Worm (Caenorhabditis elegans) whole organism, L2 larva: ENCODE measurements around the gene C50F4.4.

Experiments
- C34F6.9 ChIP-seq: fragments of 150-350 bp; optimal IDR thresholded peaks from 2 replicates; lab custom pipeline; 2014; ENCODE audit warnings: missing biosample characterization, missing genetic modification characterization
- F13H6.1 ChIP-seq: sonication (generic microtip); optimal IDR thresholded peaks from 2 replicates; lab custom pipeline; 2016; ENCODE audit warnings: missing genetic modification characterization, missing compliant biosample characterization
- R02D3.7 ChIP-seq: fragments of 150-350 bp; optimal IDR thresholded peaks from 2 replicates; lab custom pipeline; 2014; ENCODE audit warnings: missing biosample characterization, missing genetic modification characterization
- Y55F3AM.14 ChIP-seq: fragments of 200-800 bp; sonication (Bioruptor generic); optimal IDR thresholded peaks from 2 replicates; lab custom pipeline; 2018; ENCODE audit warnings: mild to moderate bottlenecking, missing genetic modification characterization, missing compliant biosample characterization
- ZK546.5 ChIP-seq: sonication (generic microtip); optimal IDR thresholded peaks from 2 replicates; lab custom pipeline; 2017; ENCODE audit warnings: missing biosample characterization, missing genetic modification characterization
- alr-1 ChIP-seq: fragments of 150-350 bp; optimal IDR thresholded peaks from 2 replicates; lab custom pipeline; 2014; ENCODE audit warnings: missing biosample characterization, missing genetic modification characterization
- aly-2 ChIP-seq: fragments of 150-350 bp; optimal IDR thresholded peaks from 2 replicates; lab custom pipeline; 2014; ENCODE audit warnings: missing biosample characterization, missing genetic modification characterization
- ama-1 ChIP-seq: fragments of 150-350 bp; optimal IDR thresholded peaks from 2 replicates; lab custom pipeline; 2018; ENCODE audit warnings: inconsistent platforms
- blmp-1 ChIP-seq: sonication (generic microtip); optimal IDR thresholded peaks from 2 replicates; lab custom pipeline; 2017; ENCODE audit warnings: missing genetic modification characterization, mild to moderate bottlenecking, missing compliant biosample characterization, antibody characterized with exemption, moderate library complexity; ENCODE audit not compliant: insufficient read depth
- ceh-16 ChIP-seq: fragments of 150-350 bp; optimal IDR thresholded peaks from 2 replicates; lab custom pipeline; 2014; ENCODE audit warnings: missing biosample characterization, missing genetic modification characterization
- ceh-82 ChIP-seq: fragments of 150-350 bp; optimal IDR thresholded peaks from 2 replicates; lab custom pipeline; 2014; ENCODE audit warnings: missing biosample characterization, missing genetic modification characterization
- crh-2 ChIP-seq: sonication (generic microtip); optimal IDR thresholded peaks from 2 replicates; lab custom pipeline; 2017; ENCODE audit warnings: missing biosample characterization, missing genetic modification characterization
- dmd-4 ChIP-seq: sonication (generic microtip); optimal IDR thresholded peaks from 2 replicates; lab custom pipeline; 2017; ENCODE audit warnings: missing biosample characterization, missing genetic modification characterization
- egl-27 ChIP-seq: sonication (generic microtip); optimal IDR thresholded peaks from 3 replicates; lab custom pipeline; 2017; ENCODE audit warnings: missing biosample characterization, missing genetic modification reagents, missing genetic modification characterization
- elt-1 ChIP-seq: fragments of 150-350 bp; optimal IDR thresholded peaks from 2 replicates; lab custom pipeline; 2014; ENCODE audit warnings: missing biosample characterization, missing genetic modification characterization
- elt-3 ChIP-seq: sonication (generic microtip); optimal IDR thresholded peaks from 2 replicates; lab custom pipeline; 2017; ENCODE audit warnings: missing biosample characterization, missing genetic modification characterization
- fos-1 ChIP-seq: fragments of 150-350 bp; optimal IDR thresholded peaks from 2 replicates; lab custom pipeline; 2014; ENCODE audit warnings: missing biosample characterization, missing genetic modification characterization
- gmeb-1 ChIP-seq: fragments of 150-350 bp; optimal IDR thresholded peaks from 2 replicates; lab custom pipeline; 2014; ENCODE audit warnings: missing biosample characterization, missing genetic modification characterization
- lin-11 ChIP-seq: fragments of 150-350 bp; sonication (generic microtip); optimal IDR thresholded peaks from 2 replicates; lab custom pipeline; 2014; ENCODE audit warnings: missing biosample characterization, missing genetic modification characterization, inconsistent platforms, mixed read lengths
- lin-13 ChIP-seq: fragments of 150-350 bp; optimal IDR thresholded peaks from 2 replicates; lab custom pipeline; 2014; ENCODE audit warnings: missing biosample characterization, missing genetic modification reagents, missing genetic modification characterization
- lin-39 ChIP-seq: fragments of 150-350 bp; optimal IDR thresholded peaks from 2 replicates; lab custom pipeline; 2014; ENCODE audit warnings: missing biosample characterization, missing genetic modification reagents, missing genetic modification characterization
- lsy-2 ChIP-seq, 2 experiments: fragments of 150-350 bp in 1 of 2; sonication (generic microtip) in 1 of 2; optimal IDR thresholded peaks; 2 replicates each; lab custom pipeline; 2014 to 2017; ENCODE audit warnings: missing biosample characterization in 2 of 2, missing genetic modification characterization in 2 of 2
- mab-5 ChIP-seq: fragments of 150-350 bp; optimal IDR thresholded peaks from 2 replicates; lab custom pipeline; 2014; ENCODE audit warnings: missing biosample characterization, missing genetic modification characterization
- mbf-1 ChIP-seq: sonication (generic microtip); optimal IDR thresholded peaks from 2 replicates; lab custom pipeline; 2017; ENCODE audit warnings: missing biosample characterization, missing genetic modification characterization
- mdl-1 ChIP-seq, 2 experiments: fragments of 150-350 bp in 1 of 2; sonication (generic microtip) in 1 of 2; optimal IDR thresholded peaks; 2 replicates each; lab custom pipeline; 2017; ENCODE audit warnings: missing biosample characterization in 2 of 2, missing genetic modification characterization in 2 of 2
- nhr-10 ChIP-seq: sonication (generic microtip); optimal IDR thresholded peaks from 2 replicates; lab custom pipeline; 2017; ENCODE audit warnings: missing biosample characterization, missing genetic modification characterization
- nhr-11 ChIP-seq: fragments of 150-350 bp; optimal IDR thresholded peaks from 2 replicates; lab custom pipeline; 2014; ENCODE audit warnings: missing biosample characterization, missing genetic modification characterization
- nhr-12 ChIP-seq: fragments of 150-350 bp; optimal IDR thresholded peaks from 2 replicates; lab custom pipeline; 2014; ENCODE audit warnings: missing biosample characterization, missing genetic modification characterization
- nhr-129 ChIP-seq: fragments of 150-350 bp; optimal IDR thresholded peaks from 2 replicates; lab custom pipeline; 2014; ENCODE audit warnings: missing biosample characterization, missing genetic modification characterization
- nhr-21 ChIP-seq: fragments of 150-350 bp; optimal IDR thresholded peaks from 2 replicates; lab custom pipeline; 2014; ENCODE audit warnings: missing biosample characterization, missing genetic modification characterization
- nhr-23 ChIP-seq: fragments of 150-350 bp; optimal IDR thresholded peaks from 2 replicates; lab custom pipeline; 2014; ENCODE audit warnings: missing biosample characterization, missing genetic modification reagents, missing genetic modification characterization
- nhr-237 ChIP-seq: fragments of 150-350 bp; optimal IDR thresholded peaks from 2 replicates; lab custom pipeline; 2014; ENCODE audit warnings: missing biosample characterization, missing genetic modification characterization
- nhr-25 ChIP-seq: fragments of 150-350 bp; sonication (generic microtip); optimal IDR thresholded peaks from 3 replicates; lab custom pipeline; 2014; ENCODE audit warnings: missing biosample characterization, missing genetic modification characterization
- nhr-6 ChIP-seq: fragments of 150-350 bp; optimal IDR thresholded peaks from 2 replicates; lab custom pipeline; 2014; ENCODE audit warnings: missing biosample characterization, missing genetic modification characterization
- nhr-77 ChIP-seq: fragments of 150-350 bp; optimal IDR thresholded peaks from 2 replicates; lab custom pipeline; 2014; ENCODE audit warnings: missing biosample characterization, missing genetic modification characterization
- peb-1 ChIP-seq: fragments of 150-350 bp; optimal IDR thresholded peaks from 2 replicates; lab custom pipeline; 2014; ENCODE audit warnings: missing biosample characterization, missing genetic modification characterization
- sem-4 ChIP-seq: fragments of 150-350 bp; optimal IDR thresholded peaks from 2 replicates; lab custom pipeline; 2014; ENCODE audit warnings: missing biosample characterization, missing genetic modification reagents, missing genetic modification characterization
- skn-1 ChIP-seq: sonication (generic microtip); optimal IDR thresholded peaks from 2 replicates; lab custom pipeline; 2017; ENCODE audit warnings: missing biosample characterization, missing genetic modification characterization
- sma-3 ChIP-seq: sonication (generic microtip); optimal IDR thresholded peaks from 2 replicates; lab custom pipeline; 2016; ENCODE audit warnings: missing genetic modification reagents, missing genetic modification characterization, missing compliant biosample characterization
- sma-9 ChIP-seq, 2 experiments: fragments of 150-350 bp in 1 of 2; sonication (generic microtip) in 1 of 2; optimal IDR thresholded peaks; 2 replicates each; lab custom pipeline; 2014 to 2016; ENCODE audit warnings: missing genetic modification characterization in 2 of 2, mild to moderate bottlenecking in 1 of 2, missing biosample characterization in 1 of 2, missing compliant biosample characterization in 1 of 2, missing genetic modification reagents in 1 of 2, moderate library complexity in 1 of 2
- snpc-4 ChIP-seq: fragments of 150-350 bp; optimal IDR thresholded peaks from 2 replicates; lab custom pipeline; 2014; ENCODE audit warnings: missing biosample characterization, missing genetic modification characterization
- unc-39 ChIP-seq: fragments of 150-350 bp; optimal IDR thresholded peaks from 2 replicates; lab custom pipeline; 2014; ENCODE audit warnings: missing biosample characterization, missing genetic modification characterization
- unc-55 ChIP-seq: fragments of 150-350 bp; sonication (generic microtip); optimal IDR thresholded peaks from 3 replicates; lab custom pipeline; 2014; ENCODE audit warnings: missing biosample characterization, missing genetic modification reagents, missing genetic modification characterization
- unc-62 ChIP-seq: fragments of 150-350 bp; optimal IDR thresholded peaks from 2 replicates; lab custom pipeline; 2014; ENCODE audit warnings: missing biosample characterization, missing genetic modification reagents, missing genetic modification characterization
- zag-1 ChIP-seq: fragments of 150-350 bp; optimal IDR thresholded peaks from 2 replicates; lab custom pipeline; 2014; ENCODE audit warnings: missing biosample characterization, missing genetic modification characterization
- ztf-1 ChIP-seq: fragments of 200-800 bp; sonication (Bioruptor generic); conservative IDR thresholded peaks from 2 replicates; pipeline ENCODE4 v1.3.6; 2022; ENCODE audit warnings: missing genetic modification characterization, missing compliant biosample characterization
- ztf-11 ChIP-seq: sonication (generic microtip); optimal IDR thresholded peaks from 2 replicates; lab custom pipeline; 2017; ENCODE audit warnings: missing biosample characterization, missing genetic modification characterization
- ztf-4 ChIP-seq: fragments of 150-350 bp; optimal IDR thresholded peaks from 2 replicates; lab custom pipeline; 2014; ENCODE audit warnings: missing biosample characterization, missing genetic modification characterization

C50F4.4 gene

ce11 chrV:9503152-9503817 lies 33.3 kb upstream of the C50F4.4 start:
- TF ChIP-seq gmeb-1 (tag; lab: Kevin White, UChicago) (peak; percentile 66), nhr-77 (tag; lab: Kevin White, UChicago) (no peak), alr-1 (tag; lab: Kevin White, UChicago) (no peak), F13H6.1 (tag; lab: Kevin White, UChicago) (peak; percentile 57), ztf-1 (GFP tag; lab: Robert Waterston, UW) (no peak), aly-2 (tag; lab: Kevin White, UChicago) (no peak), sem-4 (tag; lab: Kevin White, UChicago) (peak; percentile 34), ztf-4 (tag; lab: Kevin White, UChicago) (peak; percentile 45), dmd-4 (tag; lab: Kevin White, UChicago) (no peak), nhr-6 (tag; lab: Kevin White, UChicago) (no peak), ceh-16 (tag; lab: Kevin White, UChicago) (peak; percentile 48), peb-1 (tag; lab: Kevin White, UChicago) (no peak), crh-2 (tag; lab: Kevin White, UChicago) (peak; percentile 38), unc-62 (GFP tag; lab: Kevin White, UChicago) (no peak), nhr-11 (no peak), lin-39 (tag; lab: Kevin White, UChicago) (no peak), lin-13 (GFP tag; lab: Kevin White, UChicago) (peak; percentile 54), ama-1 (no peak), nhr-23 (tag; lab: Kevin White, UChicago) (no peak), ZK546.5 (tag; lab: Kevin White, UChicago) (no peak), unc-55 (GFP tag; lab: Kevin White, UChicago) (no peak), nhr-237 (tag; lab: Kevin White, UChicago) (no peak), ceh-82 (tag; lab: Kevin White, UChicago) (no peak), snpc-4 (tag; lab: Kevin White, UChicago) (peak; percentile 95), mab-5 (no peak), sma-3 (peak; percentile 75), elt-3 (tag; lab: Kevin White, UChicago) (no peak), egl-27 (tag; lab: Kevin White, UChicago) (peak; percentile 67), Y55F3AM.14 (peak; percentile 60), elt-1 (tag; lab: Kevin White, UChicago) (no peak), mdl-1 (tag; optimal IDR thresholded peaks at IDR 0.05; lab: Kevin White, UChicago) (no peak), nhr-21 (tag; lab: Kevin White, UChicago) (peak; percentile 71), unc-39 (tag; lab: Kevin White, UChicago) (no peak), C34F6.9 (tag; lab: Kevin White, UChicago) (peak; percentile 53), R02D3.7 (tag; lab: Kevin White, UChicago) (no peak), sma-9 (GFP tag; optimal IDR thresholded peaks at IDR 0.05; lab: Kevin White, UChicago) (peak; percentile 59), sma-9 (tag; optimal IDR thresholded peaks at IDR 0.05; lab: Kevin White, UChicago) (no peak), ztf-11 (no peak), nhr-129 (peak; percentile 76), nhr-25 (tag; lab: Kevin White, UChicago) (peak; percentile 54), lsy-2 (tag; optimal IDR thresholded peaks at IDR 0.05; lab: Kevin White, UChicago) (peak; percentile 54 to 56), blmp-1 (tag; lab: Kevin White, UChicago) (no peak), skn-1 (tag; lab: Kevin White, UChicago) (no peak), nhr-10 (tag; lab: Kevin White, UChicago) (peak; percentile 4), mbf-1 (tag; lab: Kevin White, UChicago) (no peak), lin-11 (tag; lab: Kevin White, UChicago) (peak; percentile 51), fos-1 (tag; lab: Kevin White, UChicago) (peak; percentile 44), nhr-12 (no peak), zag-1 (tag; lab: Kevin White, UChicago) (no peak)
